Worm (Caenorhabditis elegans) whole organism, L3 larva: ENCODE data around the gene paa-1.

Source experiments
- ama-1 ChIP-seq: fragments of 150-350 bp; optimal IDR thresholded peaks from 2 replicates; lab custom pipeline; 2018
- nhr-237 ChIP-seq: fragments of 150-350 bp; optimal IDR thresholded peaks from 2 replicates; lab custom pipeline; 2014; ENCODE audit warnings: missing biosample characterization, missing genetic modification characterization
- nhr-76 ChIP-seq: fragments of 150-350 bp; sonication (generic microtip); optimal IDR thresholded peaks from 5 replicates; lab custom pipeline; 2014; ENCODE audit warnings: missing biosample characterization, missing genetic modification characterization
- tbx-2 ChIP-seq: sonication (generic microtip); optimal IDR thresholded peaks from 2 replicates; lab custom pipeline; 2016; ENCODE audit warnings: mild to moderate bottlenecking, missing genetic modification characterization, missing compliant biosample characterization
- unc-39 ChIP-seq: sonication (generic microtip); optimal IDR thresholded peaks from 4 replicates; lab custom pipeline; 2017; ENCODE audit warnings: missing biosample characterization, missing genetic modification characterization
- zag-1 ChIP-seq: fragments of 150-350 bp; optimal IDR thresholded peaks from 2 replicates; lab custom pipeline; 2014; ENCODE audit warnings: missing biosample characterization, missing genetic modification characterization
- ztf-11 ChIP-seq: fragments of 150-350 bp; optimal IDR thresholded peaks from 2 replicates; lab custom pipeline; 2014; ENCODE audit warnings: missing biosample characterization, missing genetic modification characterization
- ztf-4 ChIP-seq: fragments of 150-350 bp; optimal IDR thresholded peaks from 2 replicates; lab custom pipeline; 2014; ENCODE audit warnings: missing biosample characterization, missing genetic modification characterization

ce11 chrIII:5423665-5424133 lies 26.8 kb upstream of the paa-1 start, which contains the start of gene dnj-24:
- TF ChIP-seq tbx-2 (tag; lab: Kevin White, UChicago) (no peak), zag-1 (tag; lab: Kevin White, UChicago) (no peak), ztf-4 (tag; lab: Kevin White, UChicago) (no peak), ztf-11 (tag; lab: Kevin White, UChicago) (no peak), unc-39 (no peak), nhr-76 (tag; lab: Kevin White, UChicago) (no peak), ama-1 (lab: Kevin White, UChicago) (no peak), nhr-237 (tag; lab: Kevin White, UChicago) (no peak)
